Worm (Caenorhabditis elegans): ENCODE data around the gene flr-1.

ce11 chrX:13411306-13411705 is 45.0 kb downstream of the flr-1 start:
- TF ChIP-seq T23F11.4 (GFP tag; optimal IDR thresholded peaks at IDR 0.05) (no peak), pqm-1 (tag; optimal IDR thresholded peaks at IDR 0.05) (no peak), ztf-16 (tag; optimal IDR thresholded peaks at IDR 0.05) (no peak), pax-1 (tag; optimal IDR thresholded peaks at IDR 0.05) (no peak), unc-86 (tag; optimal IDR thresholded peaks at IDR 0.05) (no peak), ama-1 (optimal IDR thresholded peaks at IDR 0.05) (no peak), hlh-6 (tag; optimal IDR thresholded peaks at IDR 0.05) (no peak), lin-11 (tag; optimal IDR thresholded peaks at IDR 0.05) (no peak), ceh-14 (tag; optimal IDR thresholded peaks at IDR 0.05) (no peak), rnt-1 (tag; optimal IDR thresholded peaks at IDR 0.05) (no peak), zip-5 (tag; optimal IDR thresholded peaks at IDR 0.05) (no peak), hlh-30 (tag; optimal IDR thresholded peaks at IDR 0.05; ENCODE audit: insufficient read depth) (no peak), nfya-1 (tag; optimal IDR thresholded peaks at IDR 0.05) (no peak)
